Fruit fly (Drosophila melanogaster) whole organism, embryonic: ENCODE results near the gene SerRS-m.
A peak's percentile ranks its signal among the peaks of the same experiment; 100 is the strongest.

Source experiments
- Ada2b ChIP-seq: fragments of 200-800 bp; sonication (Bioruptor generic); IDR thresholded peaks from 2 replicates; pipeline ENCODE4 v1.3.6; 2022; ENCODE audit warnings: missing biosample characterization, missing genetic modification characterization
- Atf6 ChIP-seq: fragments of 200-800 bp; sonication (Bioruptor generic); IDR thresholded peaks from 2 replicates; pipeline ENCODE4 v1.3.6; 2022; ENCODE audit warnings: missing biosample characterization, missing genetic modification characterization
- CG10267 ChIP-seq: fragments of 200-800 bp; sonication (Bioruptor generic); optimal IDR thresholded peaks from 2 replicates; lab custom pipeline; 2018; ENCODE audit warnings: missing biosample characterization, mild to moderate bottlenecking, missing genetic modification characterization, moderate library complexity
- CG10431 ChIP-seq: fragments of 200-800 bp; sonication (Bioruptor generic); optimal IDR thresholded peaks from 3 replicates; lab custom pipeline; 2018; ENCODE audit warnings: missing biosample characterization, mild to moderate bottlenecking, missing genetic modification characterization
- CG10543 ChIP-seq: fragments of 200-800 bp; sonication (Bioruptor generic); optimal IDR thresholded peaks from 3 replicates; lab custom pipeline; 2017; ENCODE audit warnings: missing biosample characterization, mild to moderate bottlenecking, missing genetic modification characterization, moderate library complexity
- CG10565 ChIP-seq: fragments of 200-800 bp; sonication (Bioruptor generic); optimal IDR thresholded peaks from 3 replicates; lab custom pipeline; 2016; ENCODE audit warnings: missing biosample characterization, mild to moderate bottlenecking, missing genetic modification characterization
- CG10654 ChIP-seq: fragments of 200-800 bp; sonication (Bioruptor generic); optimal IDR thresholded peaks from 2 replicates; lab custom pipeline; 2016; ENCODE audit warnings: missing biosample characterization, missing genetic modification characterization
- CG11093 ChIP-seq: fragments of 200-800 bp; sonication (Bioruptor generic); IDR thresholded peaks from 3 replicates; pipeline ENCODE4 v1.3.6; 2022; ENCODE audit warnings: missing biosample characterization, missing genetic modification characterization
- CG11247 ChIP-seq: fragments of 200-800 bp; sonication (Bioruptor generic); IDR thresholded peaks from 2 replicates; pipeline ENCODE4 v1.3.6; 2022; ENCODE audit warnings: missing biosample characterization, missing genetic modification characterization
- CG12104 ChIP-seq: fragments of 200-800 bp; sonication (Bioruptor generic); optimal IDR thresholded peaks from 3 replicates; lab custom pipeline; 2016; ENCODE audit warnings: missing biosample characterization, missing genetic modification characterization
- CG12299 ChIP-seq: fragments of 200-800 bp; sonication (Bioruptor generic); optimal IDR thresholded peaks from 2 replicates; lab custom pipeline; 2018; ENCODE audit warnings: missing biosample characterization, mild to moderate bottlenecking, missing genetic modification characterization
- CG12391 ChIP-seq: fragments of 200-800 bp; sonication (Bioruptor generic); optimal IDR thresholded peaks from 3 replicates; lab custom pipeline; 2018; ENCODE audit warnings: missing biosample characterization, mild to moderate bottlenecking, missing genetic modification characterization, moderate library complexity
- CG12659 ChIP-seq: fragments of 200-800 bp; sonication (Bioruptor generic); optimal IDR thresholded peaks from 3 replicates; lab custom pipeline; 2017; ENCODE audit warnings: mild to moderate bottlenecking, missing biosample characterization, missing genetic modification reagents, missing genetic modification characterization
- CG14667 ChIP-seq: fragments of 200-800 bp; sonication (Bioruptor generic); IDR thresholded peaks from 2 replicates; pipeline ENCODE4 v1.3.6; 2022; ENCODE audit warnings: missing biosample characterization, missing genetic modification characterization
- CG15601 ChIP-seq: fragments of 200-800 bp; sonication (Bioruptor generic); optimal IDR thresholded peaks from 3 replicates; lab custom pipeline; 2019; ENCODE audit warnings: missing biosample characterization, mild to moderate bottlenecking, missing genetic modification characterization, moderate library complexity
- CG17328 ChIP-seq: fragments of 200-800 bp; sonication (Bioruptor generic); IDR thresholded peaks from 2 replicates; pipeline ENCODE4 v1.3.6; 2022; ENCODE audit warnings: missing biosample characterization, missing genetic modification characterization
- CG18011 ChIP-seq: fragments of 200-800 bp; sonication (Bioruptor generic); optimal IDR thresholded peaks from 2 replicates; lab custom pipeline; 2017; ENCODE audit warnings: missing biosample characterization, missing genetic modification characterization, mild to moderate bottlenecking, moderate library complexity, missing genotype
- CG2712 ChIP-seq: fragments of 200-800 bp; optimal IDR thresholded peaks from 3 replicates; lab custom pipeline; 2019; ENCODE audit warnings: missing biosample characterization, mild to moderate bottlenecking, missing genetic modification characterization, moderate library complexity
- CG30403 ChIP-seq: fragments of 200-800 bp; sonication (Bioruptor generic); optimal IDR thresholded peaks from 3 replicates; lab custom pipeline; 2016; ENCODE audit warnings: missing biosample characterization, missing genetic modification characterization
- CG34422 ChIP-seq: fragments of 200-800 bp; sonication (Bioruptor generic); IDR thresholded peaks from 3 replicates; pipeline ENCODE4 v1.3.6; 2022; ENCODE audit warnings: missing biosample characterization, missing genetic modification characterization
- CG6689 ChIP-seq: fragments of 200-800 bp; sonication (Bioruptor generic); IDR thresholded peaks from 2 replicates; pipeline ENCODE4 v1.3.6; 2022; ENCODE audit warnings: missing biosample characterization, missing genetic modification characterization
- CG7556 ChIP-seq: fragments of 200-800 bp; sonication (Bioruptor generic); optimal IDR thresholded peaks from 2 replicates; lab custom pipeline; 2017; ENCODE audit warnings: missing biosample characterization, mild to moderate bottlenecking, missing genetic modification characterization
- CG8924 ChIP-seq: fragments of 200-800 bp; optimal IDR thresholded peaks from 3 replicates; lab custom pipeline; 2019; ENCODE audit warnings: missing biosample characterization, mild to moderate bottlenecking, missing genetic modification characterization, moderate library complexity
- CG9817 ChIP-seq: fragments of 200-800 bp; sonication (Bioruptor generic); optimal IDR thresholded peaks from 2 replicates; lab custom pipeline; 2018; ENCODE audit warnings: missing biosample characterization, mild to moderate bottlenecking, missing genetic modification characterization, moderate library complexity
- CoRest ChIP-seq: fragments of 200-800 bp; sonication (Bioruptor generic); optimal IDR thresholded peaks from 3 replicates; lab custom pipeline; 2018; ENCODE audit warnings: missing biosample characterization, mild to moderate bottlenecking, missing genetic modification characterization, moderate library complexity
- D19A ChIP-seq: fragments of 200-800 bp; optimal IDR thresholded peaks from 3 replicates; lab custom pipeline; 2019; ENCODE audit warnings: missing biosample characterization, mild to moderate bottlenecking, missing genetic modification characterization, moderate library complexity
- Dll ChIP-seq: fragments of 200-800 bp; sonication (Bioruptor generic); IDR thresholded peaks from 4 replicates; pipeline ENCODE4 v1.3.6; 2022; ENCODE audit warnings: missing biosample characterization, missing genetic modification characterization; ENCODE audit not compliant: partially characterized antibody
- Hmr ChIP-seq: fragments of 200-800 bp; sonication (Bioruptor generic); optimal IDR thresholded peaks from 3 replicates; lab custom pipeline; 2017; ENCODE audit warnings: mild to moderate bottlenecking, missing biosample characterization, missing genetic modification reagents, missing genetic modification characterization
- Hr3 ChIP-seq: fragments of 200-800 bp; sonication (Bioruptor generic); optimal IDR thresholded peaks from 3 replicates; lab custom pipeline; 2016; ENCODE audit warnings: missing biosample characterization, missing genetic modification characterization
- Hr78 ChIP-seq, 2 experiments: fragments of 200-800 bp in 1 of 2; fragments of >200 bp in 1 of 2; sonication (Bioruptor generic) in 1 of 2; optimal IDR thresholded peaks; 2 replicates each; lab custom pipeline; 2017 to 2019; ENCODE audit warnings: missing biosample characterization in 2 of 2, missing genetic modification characterization in 2 of 2, mild to moderate bottlenecking in 1 of 2, moderate library complexity in 1 of 2
- Nf-YC ChIP-seq: fragments of 200-800 bp; optimal IDR thresholded peaks from 3 replicates; lab custom pipeline; 2019; ENCODE audit warnings: missing biosample characterization, mild to moderate bottlenecking, missing genetic modification characterization, moderate library complexity
- NfI ChIP-seq: fragments of 200-800 bp; sonication (Bioruptor generic); optimal IDR thresholded peaks from 3 replicates; lab custom pipeline; 2018; ENCODE audit warnings: missing biosample characterization, mild to moderate bottlenecking, missing genetic modification characterization, moderate library complexity
- Xrp1 ChIP-seq: fragments of 200-800 bp; sonication (Bioruptor generic); IDR thresholded peaks from 2 replicates; pipeline ENCODE4 v1.3.6; 2022; ENCODE audit warnings: missing biosample characterization, missing genetic modification characterization
- ase ChIP-seq: fragments of 200-800 bp; sonication (Bioruptor generic); IDR thresholded peaks from 3 replicates; pipeline ENCODE4 v1.3.6; 2022; ENCODE audit warnings: missing biosample characterization, missing genetic modification characterization
- dan ChIP-seq: fragments of 200-800 bp; sonication (Bioruptor generic); IDR thresholded peaks from 2 replicates; pipeline ENCODE4 v1.3.6; 2022; ENCODE audit warnings: missing biosample characterization, missing genetic modification characterization
- disco-r ChIP-seq: fragments of 200-800 bp; sonication (Bioruptor generic); optimal IDR thresholded peaks from 2 replicates; lab custom pipeline; 2016; ENCODE audit warnings: missing biosample characterization, missing genetic modification characterization
- exex ChIP-seq: fragments of 200-800 bp; sonication (Bioruptor generic); optimal IDR thresholded peaks from 4 replicates; lab custom pipeline; 2018; ENCODE audit warnings: missing biosample characterization, mild to moderate bottlenecking, missing genetic modification characterization, moderate library complexity
- grau ChIP-seq: fragments of 200-800 bp; optimal IDR thresholded peaks from 3 replicates; lab custom pipeline; 2019; ENCODE audit warnings: missing biosample characterization, mild to moderate bottlenecking, missing genetic modification characterization, moderate library complexity
- grn ChIP-seq: fragments of 200-800 bp; sonication (Bioruptor generic); optimal IDR thresholded peaks from 3 replicates; lab custom pipeline; 2017; ENCODE audit warnings: missing biosample characterization, missing genetic modification characterization
- ham ChIP-seq: fragments of 200-800 bp; sonication (Bioruptor generic); IDR thresholded peaks from 2 replicates; pipeline ENCODE4 v1.3.6; 2022; ENCODE audit warnings: missing biosample characterization, missing genetic modification characterization
- jumu ChIP-seq: fragments of 200-800 bp; sonication (Bioruptor generic); optimal IDR thresholded peaks from 3 replicates; lab custom pipeline; 2016; ENCODE audit warnings: missing biosample characterization, missing genetic modification characterization
- kah ChIP-seq: fragments of 200-800 bp; sonication (Bioruptor generic); optimal IDR thresholded peaks from 2 replicates; lab custom pipeline; 2018; ENCODE audit warnings: missing biosample characterization, mild to moderate bottlenecking, missing genetic modification characterization
- lilli ChIP-seq: fragments of 200-800 bp; sonication (Bioruptor generic); optimal IDR thresholded peaks from 3 replicates; lab custom pipeline; 2016; ENCODE audit warnings: missing biosample characterization, missing genetic modification characterization
- nmo ChIP-seq: fragments of 200-800 bp; sonication (Bioruptor generic); optimal IDR thresholded peaks from 2 replicates; lab custom pipeline; 2018; ENCODE audit warnings: missing biosample characterization, mild to moderate bottlenecking, missing genetic modification characterization, moderate library complexity
- odd ChIP-seq: fragments of 200-800 bp; sonication (Bioruptor generic); optimal IDR thresholded peaks from 2 replicates; lab custom pipeline; 2017; ENCODE audit warnings: missing biosample characterization, mild to moderate bottlenecking, missing genetic modification characterization
- phol ChIP-seq: fragments of 200-800 bp; sonication (Bioruptor generic); optimal IDR thresholded peaks from 3 replicates; lab custom pipeline; 2018; ENCODE audit warnings: missing biosample characterization, mild to moderate bottlenecking, missing genetic modification characterization, moderate library complexity
- psq ChIP-seq: fragments of 200-800 bp; sonication (Bioruptor generic); optimal IDR thresholded peaks from 2 replicates; lab custom pipeline; 2017; ENCODE audit warnings: missing biosample characterization, missing genetic modification characterization
- sens-2 ChIP-seq: fragments of 200-800 bp; sonication (Bioruptor generic); IDR thresholded peaks from 2 replicates; pipeline ENCODE4 v1.3.6; 2022; ENCODE audit warnings: missing biosample characterization, missing genetic modification characterization
- sug ChIP-seq: fragments of 200-800 bp; optimal IDR thresholded peaks from 2 replicates; lab custom pipeline; 2019; ENCODE audit warnings: missing biosample characterization, mild to moderate bottlenecking, missing genetic modification characterization, moderate library complexity
- tgo ChIP-seq: fragments of 200-800 bp; sonication (Bioruptor generic); IDR thresholded peaks from 3 replicates; pipeline ENCODE4 v1.3.6; 2022; ENCODE audit warnings: missing biosample characterization, missing genetic modification characterization
- unpg ChIP-seq: fragments of 200-800 bp; sonication (Bioruptor generic); optimal IDR thresholded peaks from 3 replicates; lab custom pipeline; 2018; ENCODE audit warnings: missing biosample characterization, mild to moderate bottlenecking, missing genetic modification characterization, moderate library complexity

SerRS-m gene

DNA sequence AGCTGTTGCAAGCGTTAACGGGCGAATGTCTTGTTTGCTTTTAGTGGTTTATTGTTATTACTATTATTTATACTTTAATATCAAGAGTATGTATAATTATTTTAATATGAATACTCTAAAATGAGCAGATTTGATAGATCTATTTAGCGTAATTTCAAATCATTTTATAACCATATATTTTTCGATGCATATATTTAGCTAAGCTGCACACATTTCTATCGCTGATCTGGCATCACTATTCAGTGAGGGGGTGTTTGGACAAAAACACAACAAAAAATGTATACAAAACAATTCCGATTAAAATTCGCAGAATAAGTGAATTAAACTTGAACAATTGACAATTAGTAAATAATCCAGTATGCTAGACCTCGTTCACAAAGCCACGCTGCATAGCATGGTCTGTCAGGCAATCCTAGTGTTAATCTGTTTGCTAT, 10.5 kb downstream of the SerRS-m start, which contains the start of the genes Trs33 and Tmtc4 (continued):
- TF ChIP-seq D19A, result peak; percentile 15
- peak; percentile 42 for TF ChIP-seq CG30403 (GFP tag; lab: Kevin White, UChicago)
- peak; percentile 31 for TF ChIP-seq CG15601 (tag; lab: Kevin White, UChicago)
- TF ChIP-seq Hr3 (GFP tag; lab: Kevin White, UChicago), result peak; percentile 44
- no peak for TF ChIP-seq dan (GFP tag; lab: Robert Waterston, UW)
- peak; percentile 35; the same call in 1 of the 2 replicates for TF ChIP-seq Ada2b (GFP tag; lab: Robert Waterston, UW)
- TF ChIP-seq CG17328 (GFP tag; lab: Robert Waterston, UW), result no peak
- no peak for TF ChIP-seq tgo (GFP tag; lab: Robert Waterston, UW)
- no peak for TF ChIP-seq CG10565
- no peak for TF ChIP-seq jumu (GFP tag; lab: Kevin White, UChicago)
- peak; percentile 17 for TF ChIP-seq CG10543 (GFP tag; lab: Kevin White, UChicago)
- peak; percentile 54 for TF ChIP-seq CG10267 (tag; lab: Kevin White, UChicago)
- no peak for TF ChIP-seq CG11093
- no peak for TF ChIP-seq sens-2
- TF ChIP-seq odd (GFP tag; lab: Kevin White, UChicago), result no peak
- TF ChIP-seq phol, result peak; percentile 38
- no peak for TF ChIP-seq CG14667
- no peak for TF ChIP-seq Hr78 (GFP tag; optimal IDR thresholded peaks at IDR 0.05; lab: Kevin White, UChicago)
- peak; percentile 31; the same call in 1 of the 2 replicates for TF ChIP-seq CG11247
- TF ChIP-seq CG12659 (GFP tag; lab: Kevin White, UChicago), result peak; percentile 61
- no peak for TF ChIP-seq psq (GFP tag; lab: Kevin White, UChicago)
- TF ChIP-seq CG10431, result peak; percentile 3
- 0 out of 4 replicates have a peak, but pooled peaks have one; percentile 10 for TF ChIP-seq Dll
- TF ChIP-seq kah (GFP tag; lab: Kevin White, UChicago), result no peak
- peak; percentile 37; the same call in 1 of the 3 replicates for TF ChIP-seq ase (GFP tag; lab: Robert Waterston, UW)
- peak; percentile 3 for TF ChIP-seq NfI
- TF ChIP-seq CG7556 (GFP tag; lab: Kevin White, UChicago), result peak; percentile 34
- peak; percentile 66 for TF ChIP-seq CG2712
- TF ChIP-seq lilli (GFP tag; lab: Kevin White, UChicago), result peak; percentile 16
- TF ChIP-seq grau, result peak; percentile 49
- peak; percentile 51 for TF ChIP-seq CoRest (tag; lab: Kevin White, UChicago)
- peak; percentile 52 for TF ChIP-seq Nf-YC (tag; lab: Kevin White, UChicago)
- TF ChIP-seq unpg, result peak; percentile 50
- TF ChIP-seq Hmr (GFP tag; lab: Kevin White, UChicago), result peak; percentile 30
- peak; percentile 20 for TF ChIP-seq CG10654
- no peak for TF ChIP-seq CG18011
- no peak for TF ChIP-seq CG6689 (GFP tag; lab: Robert Waterston, UW)
- peak; percentile 29; the same call in 1 of the 3 replicates for TF ChIP-seq CG34422
- peak; percentile 49 for TF ChIP-seq CG8924
- TF ChIP-seq CG12299 (tag; lab: Kevin White, UChicago), result peak; percentile 8
- TF ChIP-seq Xrp1, result no peak
- TF ChIP-seq ham, result no peak
- peak; percentile 72 for TF ChIP-seq CG12391 (tag; lab: Kevin White, UChicago)
- no peak for TF ChIP-seq grn (GFP tag; lab: Kevin White, UChicago)
- peak; percentile 21 for TF ChIP-seq CG12104 (GFP tag; lab: Kevin White, UChicago)
- TF ChIP-seq sug (tag; lab: Kevin White, UChicago), result peak; percentile 74
- TF ChIP-seq nmo (GFP tag; lab: Kevin White, UChicago), result peak; percentile 52
- TF ChIP-seq exex (tag; lab: Kevin White, UChicago), result peak; percentile 22
- TF ChIP-seq CG9817 (tag; lab: Kevin White, UChicago), result peak; percentile 53
- no peak for TF ChIP-seq Atf6 (GFP tag; lab: Robert Waterston, UW)
- no peak for TF ChIP-seq disco-r (GFP tag; lab: Kevin White, UChicago)
